Fruit fly (Drosophila melanogaster) whole organism, embryonic: ENCODE measurements around the gene CG45676.
A peak's percentile ranks its signal among the peaks of the same experiment; 100 is the strongest.

Experiments
- Asciz ChIP-seq: fragments of 200-800 bp; sonication (Bioruptor generic); optimal IDR thresholded peaks from 2 replicates; lab custom pipeline; 2017; ENCODE audit warnings: missing biosample characterization, mild to moderate bottlenecking, missing genetic modification characterization, missing genetic modification reagents
- CG1233 ChIP-seq: fragments of 200-800 bp; sonication (Bioruptor generic); optimal IDR thresholded peaks from 4 replicates; lab custom pipeline; 2018; ENCODE audit warnings: missing biosample characterization, mild to moderate bottlenecking, missing genetic modification characterization
- CG12391 ChIP-seq: fragments of 200-800 bp; sonication (Bioruptor generic); optimal IDR thresholded peaks from 3 replicates; lab custom pipeline; 2018; ENCODE audit warnings: missing biosample characterization, mild to moderate bottlenecking, missing genetic modification characterization, moderate library complexity
- CG15269 ChIP-seq: fragments of 200-800 bp; sonication (Bioruptor generic); optimal IDR thresholded peaks from 2 replicates; lab custom pipeline; 2018; ENCODE audit warnings: missing biosample characterization, mild to moderate bottlenecking, missing genetic modification characterization, moderate library complexity
- CG3995 ChIP-seq: fragments of 200-800 bp; sonication (Bioruptor generic); optimal IDR thresholded peaks from 3 replicates; lab custom pipeline; 2016; ENCODE audit warnings: missing biosample characterization, missing genetic modification characterization
- E2f1 ChIP-seq: fragments of 200-800 bp; sonication (Bioruptor generic); IDR thresholded peaks from 2 replicates; pipeline ENCODE4 v1.3.6; 2022; ENCODE audit warnings: missing biosample characterization, missing genetic modification characterization
- Opbp ChIP-seq: fragments of 200-800 bp; sonication (Bioruptor generic); IDR thresholded peaks from 3 replicates; pipeline ENCODE4 v1.3.6; 2022; ENCODE audit warnings: missing biosample characterization, missing genetic modification characterization; ENCODE audit not compliant: partially characterized antibody
- nmo ChIP-seq: fragments of 200-800 bp; sonication (Bioruptor generic); optimal IDR thresholded peaks from 2 replicates; lab custom pipeline; 2018; ENCODE audit warnings: missing biosample characterization, mild to moderate bottlenecking, missing genetic modification characterization, moderate library complexity
- usp ChIP-seq: fragments of >200 bp; optimal IDR thresholded peaks from 2 replicates; lab custom pipeline; 2017; ENCODE audit warnings: missing biosample characterization, missing genetic modification characterization
- yki ChIP-seq: fragments of >200 bp; optimal IDR thresholded peaks from 3 replicates; lab custom pipeline; 2018

DNA sequence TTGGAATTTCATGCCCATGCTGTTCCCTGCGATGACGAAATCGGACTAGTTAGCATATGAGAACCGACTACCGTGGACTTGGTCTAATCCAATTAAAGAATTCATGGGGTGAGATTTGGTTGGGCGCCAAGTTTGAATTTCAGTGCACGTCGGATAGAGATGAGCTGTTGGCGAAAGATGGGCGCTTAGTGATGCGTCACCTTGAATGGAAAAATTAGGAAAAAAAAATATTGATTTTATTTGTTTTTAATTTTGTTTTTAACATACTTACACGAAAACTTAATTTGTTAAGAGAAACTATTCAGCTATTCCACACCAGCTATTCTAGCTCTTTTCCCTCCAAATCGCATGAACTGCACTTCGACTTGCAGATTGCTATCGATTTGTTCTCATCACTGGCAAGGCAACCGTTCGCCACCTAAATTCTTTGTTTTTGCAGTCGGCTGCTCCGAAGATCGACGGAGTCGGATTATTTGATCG, 3.0 kb downstream of the CG45676 start, which contains the start of the genes ninaG and Sptz:
- peak; percentile 87 for TF ChIP-seq CG15269 (tag; lab: Kevin White, UChicago)
- TF ChIP-seq Asciz, result peak; percentile 80
- TF ChIP-seq usp (GFP tag; lab: Kevin White, UChicago), result no peak
- TF ChIP-seq Opbp (GFP tag; lab: Robert Waterston, UW), result peak; percentile 38; the same call in 1 of the 3 replicates
- peak; percentile 85 for TF ChIP-seq CG1233 (GFP tag; lab: Kevin White, UChicago)
- peak; percentile 95 for TF ChIP-seq CG12391
- TF ChIP-seq CG3995 (GFP tag; lab: Kevin White, UChicago), result peak; percentile 56
- TF ChIP-seq nmo (GFP tag; lab: Kevin White, UChicago), result peak; percentile 95
- peak; percentile 94 for TF ChIP-seq E2f1
- TF ChIP-seq yki (lab: Kevin White, UChicago), result no peak
